Fruit fly (Drosophila melanogaster) whole organism, embryonic: Measurements from ENCODE around the gene CG6724.
A peak's percentile ranks its signal among the peaks of the same experiment; 100 is the strongest.

Experiments
- Atf3 ChIP-seq: fragments of 200-800 bp; sonication (Bioruptor generic); optimal IDR thresholded peaks from 3 replicates; lab custom pipeline; 2016; ENCODE audit warnings: missing biosample characterization, missing genetic modification characterization
- CG10209 ChIP-seq: fragments of 200-800 bp; sonication (Bioruptor generic); optimal IDR thresholded peaks from 3 replicates; lab custom pipeline; 2017; ENCODE audit warnings: missing biosample characterization, mild to moderate bottlenecking, missing genetic modification characterization, missing genetic modification reagents
- CG11456 ChIP-seq: fragments of 200-800 bp; sonication (Bioruptor generic); IDR thresholded peaks from 3 replicates; pipeline ENCODE4 v1.3.6; 2022; ENCODE audit warnings: missing biosample characterization, missing genetic modification characterization
- CG11696 ChIP-seq: fragments of 200-800 bp; sonication (Bioruptor generic); IDR thresholded peaks from 2 replicates; pipeline ENCODE4 v1.3.6; 2022; ENCODE audit warnings: missing biosample characterization, missing genetic modification characterization
- CG12071 ChIP-seq: fragments of 200-800 bp; sonication (Bioruptor generic); optimal IDR thresholded peaks from 3 replicates; lab custom pipeline; 2018; ENCODE audit warnings: missing biosample characterization, mild to moderate bottlenecking, missing genetic modification characterization
- CG13775 ChIP-seq: fragments of 200-800 bp; sonication (Bioruptor generic); optimal IDR thresholded peaks from 3 replicates; lab custom pipeline; 2017; ENCODE audit warnings: missing biosample characterization, mild to moderate bottlenecking, missing genetic modification characterization
- CG14860 ChIP-seq: fragments of 200-800 bp; sonication (Bioruptor generic); IDR thresholded peaks from 3 replicates; pipeline ENCODE4 v1.3.6; 2022; ENCODE audit warnings: missing biosample characterization, missing genetic modification characterization; ENCODE audit not compliant: partially characterized antibody
- CG15269 ChIP-seq: fragments of 200-800 bp; sonication (Bioruptor generic); optimal IDR thresholded peaks from 2 replicates; lab custom pipeline; 2018; ENCODE audit warnings: missing biosample characterization, mild to moderate bottlenecking, missing genetic modification characterization, moderate library complexity
- CG17359 ChIP-seq: fragments of 200-800 bp; sonication (Bioruptor generic); optimal IDR thresholded peaks from 3 replicates; lab custom pipeline; 2018; ENCODE audit warnings: missing biosample characterization, mild to moderate bottlenecking, missing genetic modification characterization, moderate library complexity
- CG18476 ChIP-seq: fragments of 200-800 bp; sonication (Bioruptor generic); optimal IDR thresholded peaks from 2 replicates; lab custom pipeline; 2016; ENCODE audit warnings: missing biosample characterization, mild to moderate bottlenecking, missing genetic modification characterization
- CG18619 ChIP-seq: fragments of 200-800 bp; sonication (Bioruptor generic); optimal IDR thresholded peaks from 3 replicates; lab custom pipeline; 2017; ENCODE audit warnings: missing biosample characterization, mild to moderate bottlenecking, missing genetic modification characterization
- CG34224 ChIP-seq: fragments of 200-800 bp; sonication (Bioruptor generic); IDR thresholded peaks from 3 replicates; pipeline ENCODE4 v1.3.6; 2022; ENCODE audit warnings: missing biosample characterization, missing genetic modification characterization; ENCODE audit not compliant: partially characterized antibody
- CG34376 ChIP-seq: fragments of 200-800 bp; sonication (Bioruptor generic); optimal IDR thresholded peaks from 2 replicates; lab custom pipeline; 2018; ENCODE audit warnings: missing biosample characterization, mild to moderate bottlenecking, missing genetic modification characterization
- CG4328 ChIP-seq: fragments of 200-800 bp; sonication (Bioruptor generic); optimal IDR thresholded peaks from 3 replicates; lab custom pipeline; 2017; ENCODE audit warnings: missing biosample characterization, missing genetic modification reagents, missing genetic modification characterization
- CG4617 ChIP-seq: fragments of 200-800 bp; sonication (Bioruptor generic); optimal IDR thresholded peaks from 3 replicates; lab custom pipeline; 2016; ENCODE audit warnings: missing biosample characterization, missing genetic modification characterization, borderline replicate concordance
- CG6765 ChIP-seq: fragments of 200-800 bp; sonication (Bioruptor generic); optimal IDR thresholded peaks from 3 replicates; lab custom pipeline; 2017; ENCODE audit warnings: missing biosample characterization, mild to moderate bottlenecking, missing genetic modification characterization
- CG8281 ChIP-seq: fragments of 200-800 bp; sonication (Bioruptor generic); optimal IDR thresholded peaks from 2 replicates; lab custom pipeline; 2018; ENCODE audit warnings: missing biosample characterization, mild to moderate bottlenecking, missing genetic modification characterization, moderate library complexity
- D19A ChIP-seq: fragments of 200-800 bp; optimal IDR thresholded peaks from 3 replicates; lab custom pipeline; 2019; ENCODE audit warnings: missing biosample characterization, mild to moderate bottlenecking, missing genetic modification characterization, moderate library complexity
- D19B ChIP-seq: fragments of 200-800 bp; sonication (Bioruptor generic); optimal IDR thresholded peaks from 2 replicates; lab custom pipeline; 2017; ENCODE audit warnings: missing biosample characterization, mild to moderate bottlenecking, missing genetic modification characterization
- E2f1 ChIP-seq: fragments of 200-800 bp; sonication (Bioruptor generic); IDR thresholded peaks from 2 replicates; pipeline ENCODE4 v1.3.6; 2022; ENCODE audit warnings: missing biosample characterization, missing genetic modification characterization
- E2f2 ChIP-seq: fragments of 200-800 bp; sonication (Bioruptor generic); IDR thresholded peaks from 2 replicates; pipeline ENCODE4 v1.3.6; 2022; ENCODE audit warnings: missing biosample characterization, missing genetic modification characterization
- HLHmδ ChIP-seq: fragments of 200-800 bp; sonication (Bioruptor generic); optimal IDR thresholded peaks from 2 replicates; lab custom pipeline; 2018; ENCODE audit warnings: missing biosample characterization, mild to moderate bottlenecking, missing genetic modification characterization, moderate library complexity
- Jarid2 ChIP-seq: fragments of 200-800 bp; sonication (Bioruptor generic); optimal IDR thresholded peaks from 3 replicates; lab custom pipeline; 2017; ENCODE audit warnings: mild to moderate bottlenecking, missing biosample characterization, missing genetic modification reagents, missing genetic modification characterization
- NC2β ChIP-seq: fragments of 200-800 bp; sonication (Bioruptor generic); optimal IDR thresholded peaks from 2 replicates; lab custom pipeline; 2016; ENCODE audit warnings: missing biosample characterization, missing genetic modification characterization
- Nf-YC ChIP-seq: fragments of 200-800 bp; optimal IDR thresholded peaks from 3 replicates; lab custom pipeline; 2019; ENCODE audit warnings: missing biosample characterization, mild to moderate bottlenecking, missing genetic modification characterization, moderate library complexity
- Optix ChIP-seq: fragments of 200-800 bp; sonication (Bioruptor generic); IDR thresholded peaks from 3 replicates; pipeline ENCODE4 v1.3.6; 2022; ENCODE audit warnings: missing biosample characterization, missing genetic modification characterization
- Sin3A ChIP-seq: fragments of >200 bp; optimal IDR thresholded peaks from 2 replicates; lab custom pipeline; 2018
- Sox102F ChIP-seq: fragments of 200-800 bp; sonication (Bioruptor generic); optimal IDR thresholded peaks from 2 replicates; lab custom pipeline; 2018; ENCODE audit warnings: missing biosample characterization, mild to moderate bottlenecking, missing genetic modification characterization, moderate library complexity
- ato ChIP-seq: fragments of 200-800 bp; sonication (Bioruptor generic); IDR thresholded peaks from 2 replicates; pipeline ENCODE4 v1.3.6; 2022; ENCODE audit warnings: missing biosample characterization, missing genetic modification characterization; ENCODE audit not compliant: partially characterized antibody
- cg ChIP-seq: fragments of 200-800 bp; sonication (Bioruptor generic); optimal IDR thresholded peaks from 3 replicates; lab custom pipeline; 2019; ENCODE audit warnings: missing biosample characterization, mild to moderate bottlenecking, missing genetic modification characterization, moderate library complexity
- esg ChIP-seq: fragments of 200-800 bp; sonication (Bioruptor generic); conservative IDR thresholded peaks from 2 replicates; pipeline ENCODE4 v1.3.6; 2022; ENCODE audit warnings: missing biosample characterization, missing genetic modification characterization
- eyg ChIP-seq: fragments of 200-800 bp; sonication (Bioruptor generic); optimal IDR thresholded peaks from 3 replicates; lab custom pipeline; 2016; ENCODE audit warnings: missing biosample characterization, missing genetic modification characterization
- fru ChIP-seq: fragments of >200 bp; optimal IDR thresholded peaks from 2 replicates; lab custom pipeline; 2017
- gsb-n ChIP-seq: fragments of 200-800 bp; sonication (Bioruptor generic); optimal IDR thresholded peaks from 3 replicates; lab custom pipeline; 2018; ENCODE audit warnings: missing biosample characterization, mild to moderate bottlenecking, missing genetic modification characterization
- jumu ChIP-seq: fragments of 200-800 bp; sonication (Bioruptor generic); optimal IDR thresholded peaks from 3 replicates; lab custom pipeline; 2016; ENCODE audit warnings: missing biosample characterization, missing genetic modification characterization
- knrl ChIP-seq: fragments of 200-800 bp; sonication (Bioruptor generic); IDR thresholded peaks from 3 replicates; pipeline ENCODE4 v1.3.6; 2022; ENCODE audit warnings: missing biosample characterization, missing genetic modification characterization; ENCODE audit not compliant: partially characterized antibody
- lmd ChIP-seq: fragments of 200-800 bp; sonication (Bioruptor generic); IDR thresholded peaks from 2 replicates; pipeline ENCODE4 v1.3.6; 2022; ENCODE audit warnings: missing biosample characterization, missing genetic modification characterization
- nmo ChIP-seq: fragments of 200-800 bp; sonication (Bioruptor generic); optimal IDR thresholded peaks from 2 replicates; lab custom pipeline; 2018; ENCODE audit warnings: missing biosample characterization, mild to moderate bottlenecking, missing genetic modification characterization, moderate library complexity
- nom ChIP-seq: fragments of 200-800 bp; sonication (Bioruptor generic); optimal IDR thresholded peaks from 2 replicates; lab custom pipeline; 2017; ENCODE audit warnings: missing biosample characterization, missing genetic modification characterization, mild to moderate bottlenecking, moderate library complexity, missing genetic modification reagents
- onecut ChIP-seq: fragments of 200-800 bp; sonication (Bioruptor generic); IDR thresholded peaks from 2 replicates; pipeline ENCODE4 v1.3.6; 2022; ENCODE audit warnings: missing biosample characterization, missing genetic modification characterization
- org-1 ChIP-seq: fragments of 200-800 bp; sonication (Bioruptor generic); optimal IDR thresholded peaks from 2 replicates; lab custom pipeline; 2017; ENCODE audit warnings: missing biosample characterization, missing genetic modification characterization
- pita ChIP-seq: fragments of 200-800 bp; sonication (Bioruptor generic); optimal IDR thresholded peaks from 2 replicates; lab custom pipeline; 2017; ENCODE audit warnings: missing biosample characterization, mild to moderate bottlenecking, missing genetic modification characterization
- rib ChIP-seq: fragments of 200-800 bp; sonication (Bioruptor generic); IDR thresholded peaks from 2 replicates; pipeline ENCODE4 v1.3.6; 2022; ENCODE audit warnings: missing biosample characterization, missing genetic modification characterization
- scrt ChIP-seq: fragments of 200-800 bp; sonication (Bioruptor generic); optimal IDR thresholded peaks from 2 replicates; lab custom pipeline; 2018; ENCODE audit warnings: missing biosample characterization, mild to moderate bottlenecking, missing genetic modification characterization, moderate library complexity
- sr ChIP-seq: fragments of 200-800 bp; sonication (Bioruptor generic); IDR thresholded peaks from 3 replicates; pipeline ENCODE4 v1.3.6; 2022; ENCODE audit warnings: missing biosample characterization, missing genetic modification characterization
- stc ChIP-seq: fragments of 200-800 bp; sonication (Bioruptor generic); IDR thresholded peaks from 2 replicates; pipeline ENCODE4 v1.3.6; 2022; ENCODE audit warnings: missing biosample characterization, missing genetic modification characterization
- tin ChIP-seq: fragments of 200-800 bp; sonication (Bioruptor generic); optimal IDR thresholded peaks from 3 replicates; lab custom pipeline; 2016; ENCODE audit warnings: missing biosample characterization, missing genetic modification characterization
- trh ChIP-seq: fragments of 200-800 bp; sonication (Bioruptor generic); optimal IDR thresholded peaks from 2 replicates; lab custom pipeline; 2016; ENCODE audit warnings: missing biosample characterization, missing genetic modification characterization
- tup ChIP-seq: fragments of 200-800 bp; sonication (Bioruptor generic); optimal IDR thresholded peaks from 2 replicates; lab custom pipeline; 2016; ENCODE audit warnings: missing biosample characterization, mild to moderate bottlenecking, missing genetic modification characterization, moderate library complexity
- wek ChIP-seq: fragments of 200-800 bp; sonication (Bioruptor generic); optimal IDR thresholded peaks from 3 replicates; lab custom pipeline; 2018; ENCODE audit warnings: missing biosample characterization, mild to moderate bottlenecking, missing genetic modification characterization, moderate library complexity

The CG6724 gene

DNA sequence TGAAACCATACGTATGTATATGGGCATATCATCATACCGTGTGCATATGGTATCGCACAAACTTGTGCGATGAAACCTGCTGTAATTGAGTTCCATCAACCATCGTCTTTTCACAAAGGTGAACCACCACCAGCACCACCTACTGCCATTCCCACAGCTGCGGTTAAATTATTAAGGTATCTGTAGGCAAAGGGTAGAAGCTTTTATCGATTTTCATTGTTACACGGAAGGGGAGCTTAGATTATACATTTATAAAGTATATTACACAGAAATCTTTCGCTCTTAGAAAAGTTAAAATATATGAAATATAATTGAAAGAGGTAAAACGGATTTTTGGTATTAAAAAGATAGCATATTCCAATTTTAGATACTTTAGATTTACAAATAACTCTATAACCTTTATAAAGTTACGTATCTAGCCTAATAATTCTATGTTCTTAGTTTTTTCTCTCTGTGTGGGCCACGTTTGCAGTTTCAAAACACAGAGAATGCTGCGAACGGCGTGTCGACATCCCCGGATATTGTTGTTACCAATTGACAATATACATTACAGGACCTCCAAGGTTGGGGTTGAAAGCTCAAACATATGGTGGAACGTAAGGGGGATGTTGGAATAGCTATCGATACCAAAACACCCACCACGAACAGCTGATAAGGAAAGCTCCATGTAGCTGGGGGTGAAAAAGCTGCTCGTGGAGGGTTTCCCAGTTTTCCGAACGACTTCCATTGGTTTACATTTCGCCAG is 9.2 kb downstream of the CG6724 start, which contains the start of gene CG6495 (continued):
- TF ChIP-seq scrt (GFP tag; lab: Kevin White, UChicago) (peak; percentile 26), CG14860 (GFP tag; lab: Robert Waterston, UW) (no peak), Sox102F (GFP tag; lab: Kevin White, UChicago) (peak; percentile 71), CG17359 (tag; lab: Kevin White, UChicago) (peak; percentile 67), org-1 (GFP tag; lab: Kevin White, UChicago) (peak; percentile 32), tin (GFP tag; lab: Kevin White, UChicago) (peak; percentile 15), CG34376 (GFP tag; lab: Kevin White, UChicago) (peak; percentile 15), CG34224 (GFP tag; lab: Robert Waterston, UW) (no peak), wek (GFP tag; lab: Kevin White, UChicago) (no peak), CG4328 (GFP tag; lab: Kevin White, UChicago) (peak; percentile 8), pita (no peak), CG13775 (no peak), E2f1 (GFP tag; lab: Robert Waterston, UW) (no peak), CG6765 (GFP tag; lab: Kevin White, UChicago) (peak; percentile 40), CG11696 (no peak), E2f2 (no peak), tup (no peak), knrl (GFP tag; lab: Robert Waterston, UW) (no peak), D19A (tag; lab: Kevin White, UChicago) (peak; percentile 57), Optix (GFP tag; lab: Robert Waterston, UW) (no peak), Sin3A (no peak), nmo (GFP tag; lab: Kevin White, UChicago) (peak; percentile 55), CG8281 (tag; lab: Kevin White, UChicago) (peak; percentile 2), gsb-n (no peak), D19B (no peak), esg (GFP tag; lab: Robert Waterston, UW) (peak; percentile 26; the same call in 1 of the 2 replicates), lmd (GFP tag; lab: Robert Waterston, UW) (peak; percentile 45; the same call in 1 of the 2 replicates), CG18476 (GFP tag; lab: Kevin White, UChicago) (no peak), fru (lab: Kevin White, UChicago) (no peak), rib (GFP tag; lab: Robert Waterston, UW) (no peak), NC2β (GFP tag; lab: Kevin White, UChicago) (no peak), nom (GFP tag; lab: Kevin White, UChicago) (no peak), CG4617 (GFP tag; lab: Kevin White, UChicago) (no peak), Jarid2 (no peak), ato (GFP tag; lab: Robert Waterston, UW) (no peak), Atf3 (GFP tag; lab: Kevin White, UChicago) (no peak), sr (GFP tag; lab: Robert Waterston, UW) (no peak), CG15269 (peak; percentile 72), CG12071 (GFP tag; lab: Kevin White, UChicago) (peak; percentile 1), CG18619 (GFP tag; lab: Kevin White, UChicago) (peak; percentile 25), HLHmδ (no peak), CG10209 (peak; percentile 47), trh (no peak), Nf-YC (peak; percentile 55), CG11456 (GFP tag; lab: Robert Waterston, UW) (no peak), eyg (GFP tag; lab: Kevin White, UChicago) (no peak), stc (GFP tag; lab: Robert Waterston, UW) (peak; percentile 51; the same call in 1 of the 2 replicates), jumu (GFP tag; lab: Kevin White, UChicago) (no peak), onecut (GFP tag; lab: Robert Waterston, UW) (peak; percentile 92), cg (no peak)
